Worm (Caenorhabditis elegans): ENCODE data around the gene cyk-7.

cyk-7 gene

DNA sequence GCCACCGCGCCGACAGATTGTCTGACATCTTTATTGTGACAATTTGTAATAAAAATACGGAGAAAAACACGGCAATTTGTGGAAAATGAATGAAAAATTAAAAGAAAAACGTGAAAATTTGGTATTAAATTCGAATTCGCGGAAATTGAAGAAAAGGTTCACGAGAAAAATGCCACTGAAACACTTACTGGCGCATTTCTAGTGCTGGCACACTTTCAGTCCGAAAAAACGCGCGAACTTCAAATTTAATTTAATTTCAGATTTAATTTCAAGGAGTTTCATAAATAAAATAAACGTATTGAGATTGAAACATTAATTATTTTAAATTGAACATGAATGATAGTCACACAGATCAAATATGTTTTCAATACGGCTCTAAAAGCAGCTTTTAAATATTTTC lies at the start of gene cyk-7:
TSS of gene cyk-7 (minus strand) at position 99 of the 400 bp plus-strand sequence.
- no peak for TF ChIP-seq K02D7.2 (tag; optimal IDR thresholded peaks at IDR 0.05)
- no peak for TF ChIP-seq ceh-19 (GFP tag; optimal IDR thresholded peaks at IDR 0.05)
- no peak for TF ChIP-seq ceh-31 (tag; optimal IDR thresholded peaks at IDR 0.05)
- no peak for TF ChIP-seq fkh-10 (GFP tag; optimal IDR thresholded peaks at IDR 0.05)
- TF ChIP-seq gmeb-2 (tag; optimal IDR thresholded peaks at IDR 0.05), result no peak
- TF ChIP-seq tbx-2 (tag; optimal IDR thresholded peaks at IDR 0.05), result no peak
- no peak for TF ChIP-seq odd-2 (tag; optimal IDR thresholded peaks at IDR 0.05)
- no peak for TF ChIP-seq ceh-45 (GFP tag; IDR thresholded peaks at IDR 0.05)
- no peak for TF ChIP-seq unc-42 (tag; optimal IDR thresholded peaks at IDR 0.05)
- no peak for TF ChIP-seq unc-3 (GFP tag; conservative IDR thresholded peaks at IDR 0.05)
- TF ChIP-seq unc-3 (tag; optimal IDR thresholded peaks at IDR 0.05), result no peak
- no peak for TF ChIP-seq ama-1 (optimal IDR thresholded peaks at IDR 0.05)

DNA sequence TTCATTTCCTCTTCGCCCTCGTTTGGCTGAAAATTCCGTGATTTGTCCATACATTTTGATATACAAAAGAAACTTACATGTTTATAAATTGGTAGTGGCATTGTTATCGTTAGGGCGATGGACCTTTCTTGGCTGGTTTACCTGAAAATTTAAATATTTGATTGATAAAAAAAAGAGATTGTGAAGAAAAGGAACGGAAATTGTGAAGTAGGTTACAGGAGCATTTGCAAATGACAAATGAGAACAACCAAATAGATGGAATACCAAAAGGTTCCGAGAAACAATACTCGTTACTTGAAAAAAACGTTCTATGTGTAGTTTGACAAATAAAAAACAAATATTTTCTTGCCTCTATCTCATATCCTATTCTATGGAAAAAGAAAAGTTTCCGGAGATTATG lies 48.3 kb upstream of the cyk-7 start, which contains the start of gene ZK652.8:
TSS of gene ZK652.8 (minus strand) at position 101 of the 400 bp plus-strand sequence.
- no peak for TF ChIP-seq ceh-14 (tag; optimal IDR thresholded peaks at IDR 0.05)

DNA sequence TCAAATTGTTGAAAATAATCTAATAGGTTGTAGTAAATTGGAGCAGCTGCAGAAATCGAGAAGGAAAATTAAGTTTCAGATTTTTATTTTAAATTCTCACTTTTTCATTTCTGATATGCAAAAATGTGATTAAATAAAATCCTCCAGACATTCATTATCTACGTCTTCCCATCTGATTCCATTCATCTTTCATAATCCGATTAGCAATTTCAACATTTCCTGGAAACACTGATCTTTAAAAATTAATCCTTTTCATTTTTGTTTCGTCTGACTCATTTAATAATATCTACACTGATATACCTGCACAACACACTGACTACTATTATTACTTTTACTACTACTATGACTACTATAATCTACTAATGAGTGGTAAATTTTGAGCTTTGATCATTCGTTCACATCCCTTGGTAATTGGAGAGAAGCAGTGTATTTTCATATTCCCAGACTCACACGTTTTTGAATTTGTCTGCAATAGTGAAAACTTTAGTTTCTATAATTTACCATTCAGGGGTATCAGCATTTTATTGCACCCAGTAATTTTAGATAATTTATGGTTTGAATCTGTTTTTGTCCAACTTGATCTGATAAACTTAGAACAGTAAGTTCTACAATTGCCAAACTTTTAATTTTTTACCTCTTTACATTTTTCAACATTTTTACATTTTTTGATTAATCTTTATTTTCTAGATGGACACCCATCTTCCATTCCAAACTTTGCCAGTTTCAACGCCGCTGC lies 43.9 kb upstream of the cyk-7 start, which contains the start of gene ceh-23:
TSS of gene ceh-23 (plus strand) at position 686 of the 736 bp plus-strand sequence.
- no peak for TF ChIP-seq hlh-6 (tag; optimal IDR thresholded peaks at IDR 0.05)
- no peak for TF ChIP-seq odd-2 (tag; optimal IDR thresholded peaks at IDR 0.05)

DNA sequence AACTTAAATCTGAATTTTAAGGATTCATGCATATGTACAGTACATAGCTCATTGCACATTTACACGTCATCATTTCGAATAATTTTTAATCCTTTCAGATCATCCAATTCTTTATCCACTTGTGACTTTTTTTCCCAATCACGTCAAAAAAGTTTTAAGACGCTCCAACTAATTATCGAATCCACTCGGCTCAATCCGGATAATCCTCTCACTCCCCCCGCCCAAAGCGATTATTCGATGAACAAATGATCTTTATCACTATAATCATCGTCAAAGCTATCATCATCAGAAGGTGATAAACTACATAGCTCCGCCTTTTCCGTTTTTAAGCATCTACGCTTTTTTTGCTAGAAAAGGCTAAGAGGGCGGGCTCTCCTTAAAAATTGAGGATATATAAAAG lies 42.4 kb upstream of the cyk-7 start:
- no peak for TF ChIP-seq zip-5 (tag; optimal IDR thresholded peaks at IDR 0.05)
- TF ChIP-seq C38D4.7 (GFP tag; optimal IDR thresholded peaks at IDR 0.05), result no peak
- TF ChIP-seq K02D7.2 (tag; optimal IDR thresholded peaks at IDR 0.05), result no peak
- no peak for TF ChIP-seq fkh-6 (tag; optimal IDR thresholded peaks at IDR 0.05)
- no peak for TF ChIP-seq fax-1 (tag; optimal IDR thresholded peaks at IDR 0.05)
- TF ChIP-seq pag-3 (tag; optimal IDR thresholded peaks at IDR 0.05; ENCODE audit: borderline replicate concordance), result no peak
- no peak for TF ChIP-seq ahr-1 (tag; optimal IDR thresholded peaks at IDR 0.05)
- TF ChIP-seq pat-9 (tag; optimal IDR thresholded peaks at IDR 0.05), result no peak
- TF ChIP-seq hlh-30 (tag; optimal IDR thresholded peaks at IDR 0.05; ENCODE audit: insufficient read depth), result no peak
- TF ChIP-seq unc-55 (GFP tag; optimal IDR thresholded peaks at IDR 0.05), result no peak
- TF ChIP-seq sox-4 (tag; optimal IDR thresholded peaks at IDR 0.05), result no peak
- TF ChIP-seq ceh-34 (tag; optimal IDR thresholded peaks at IDR 0.05), result no peak
- no peak for TF ChIP-seq sdc-2 (tag; optimal IDR thresholded peaks at IDR 0.05)
- no peak for TF ChIP-seq hlh-8 (tag; optimal IDR thresholded peaks at IDR 0.05)

DNA sequence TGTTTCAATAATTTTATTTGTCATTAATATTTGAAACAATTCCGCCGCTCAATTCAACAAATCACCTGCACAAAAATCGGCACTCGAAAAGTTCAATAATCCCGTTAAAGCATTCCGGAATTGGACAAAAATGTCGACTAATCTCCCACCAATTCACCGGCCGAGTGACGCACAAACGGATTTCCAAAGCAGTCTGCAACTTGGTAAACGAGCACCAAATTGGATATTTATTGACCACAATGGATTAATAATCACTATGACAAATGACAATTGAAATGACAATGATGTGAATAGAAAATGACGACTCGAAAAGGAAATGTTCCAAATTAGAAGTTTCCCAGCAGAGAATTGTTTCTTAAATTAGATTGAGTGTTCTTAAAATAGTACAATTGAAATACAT lies 40.5 kb upstream of the cyk-7 start:
- no peak for TF ChIP-seq ref-2 (tag; optimal IDR thresholded peaks at IDR 0.05)
- TF ChIP-seq ceh-6 (GFP tag; optimal IDR thresholded peaks at IDR 0.05), result no peak
- no peak for TF ChIP-seq sox-4 (tag; optimal IDR thresholded peaks at IDR 0.05)
- no peak for TF ChIP-seq odd-2 (tag; optimal IDR thresholded peaks at IDR 0.05)
- no peak for TF ChIP-seq hlh-6 (tag; optimal IDR thresholded peaks at IDR 0.05)
- TF ChIP-seq C38D4.7 (GFP tag; optimal IDR thresholded peaks at IDR 0.05), result no peak
- TF ChIP-seq K02D7.2 (tag; optimal IDR thresholded peaks at IDR 0.05), result no peak
- no peak for TF ChIP-seq ceh-9 (tag; optimal IDR thresholded peaks at IDR 0.05)
- no peak for TF ChIP-seq ceh-2 (tag; optimal IDR thresholded peaks at IDR 0.05)
- no peak for TF ChIP-seq sox-2 (GFP tag; IDR thresholded peaks at IDR 0.05)
- TF ChIP-seq ceh-30 (tag; optimal IDR thresholded peaks at IDR 0.05), result no peak
- TF ChIP-seq fkh-10 (GFP tag; optimal IDR thresholded peaks at IDR 0.05), result no peak
- no peak for TF ChIP-seq Y22D7AL.16 (tag; optimal IDR thresholded peaks at IDR 0.05)
- no peak for TF ChIP-seq rnt-1 (tag; optimal IDR thresholded peaks at IDR 0.05)
- TF ChIP-seq dmd-4 (tag; optimal IDR thresholded peaks at IDR 0.05; ENCODE audit: borderline replicate concordance), result no peak
- no peak for TF ChIP-seq fax-1 (tag; optimal IDR thresholded peaks at IDR 0.05)

Data from whole organism, late embryonic.